Fruit fly (Drosophila melanogaster): ENCODE data around the gene shtd.

shtd gene

DNA sequence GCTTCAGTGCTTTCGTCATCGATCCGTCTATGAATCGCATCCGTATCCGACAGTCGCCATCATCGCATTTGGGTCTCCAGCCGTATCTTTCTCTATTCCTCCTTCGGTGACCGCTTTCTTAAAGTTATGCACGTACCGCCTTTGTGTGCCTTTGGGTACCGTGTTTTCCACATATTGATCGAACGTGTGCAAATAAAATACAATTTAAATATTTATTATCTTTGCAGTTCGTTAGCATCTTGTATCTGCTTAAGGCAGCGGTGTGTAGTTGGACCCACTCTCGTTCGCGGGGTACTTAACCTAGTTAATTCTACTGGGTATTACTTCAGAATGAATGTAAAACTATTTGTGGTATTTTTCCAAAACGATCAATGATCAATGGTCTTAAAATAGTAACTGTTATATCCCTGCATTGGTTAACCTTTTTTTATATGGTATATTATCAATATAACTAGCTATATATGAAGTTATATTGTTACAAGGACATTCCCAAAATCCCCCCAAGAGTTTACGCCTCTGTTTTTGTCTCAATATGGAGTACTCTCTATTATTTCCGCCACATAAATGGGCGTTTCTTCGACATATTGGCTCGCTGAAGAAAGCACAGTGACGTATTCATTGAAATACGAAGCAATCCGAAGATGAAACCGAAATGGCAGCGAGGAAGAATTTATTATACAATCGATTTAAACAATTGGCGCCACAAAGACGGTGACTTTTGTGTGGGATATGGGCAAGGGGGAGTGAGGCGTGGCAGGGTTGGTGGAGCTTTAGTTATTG, 33.5 kb upstream of the shtd start (continued):
- TF ChIP-seq CG17802 (tag; optimal IDR thresholded peaks at IDR 0.05) (no peak), jumu (GFP tag; optimal IDR thresholded peaks at IDR 0.05) (no peak), CG6813 (GFP tag; optimal IDR thresholded peaks at IDR 0.05) (peak; percentile 4), hbn (GFP tag; IDR thresholded peaks at IDR 0.05; ENCODE audit: partially characterized antibody) (no peak), CG16815 (GFP tag; optimal IDR thresholded peaks at IDR 0.05) (no peak), CG2678 (tag; optimal IDR thresholded peaks at IDR 0.05) (peak; percentile 1), pan (optimal IDR thresholded peaks at IDR 0.05) (no peak), pan (GFP tag; optimal IDR thresholded peaks at IDR 0.05 in 1 of 2, IDR thresholded peaks at IDR 0.05 in 1 of 2) (no peak), CG16779 (GFP tag; IDR thresholded peaks at IDR 0.05) (no peak), Sox100B (GFP tag; optimal IDR thresholded peaks at IDR 0.05) (no peak), gem (tag; optimal IDR thresholded peaks at IDR 0.05) (peak; percentile 7), Doc2 (GFP tag; IDR thresholded peaks at IDR 0.05) (no peak), Lpt (GFP tag; optimal IDR thresholded peaks at IDR 0.05) (no peak), Awh (GFP tag; IDR thresholded peaks at IDR 0.05) (no peak), CHES-1-like (GFP tag; optimal IDR thresholded peaks at IDR 0.05) (no peak), CG17385 (GFP tag; optimal IDR thresholded peaks at IDR 0.05) (no peak), wek (GFP tag; optimal IDR thresholded peaks at IDR 0.05) (peak; percentile 4), CG2889 (GFP tag; IDR thresholded peaks at IDR 0.05) (no peak), p53 (GFP tag; optimal IDR thresholded peaks at IDR 0.05) (no peak), CG4820 (GFP tag; optimal IDR thresholded peaks at IDR 0.05) (no peak), Med (GFP tag) (no peak), HLH54F (GFP tag; optimal IDR thresholded peaks at IDR 0.05) (no peak), CG17186 (GFP tag; optimal IDR thresholded peaks at IDR 0.05) (no peak), tio (GFP tag; optimal IDR thresholded peaks at IDR 0.05) (no peak), CG1233 (GFP tag; optimal IDR thresholded peaks at IDR 0.05) (no peak), Deaf1 (tag; optimal IDR thresholded peaks at IDR 0.05) (peak; percentile 76), h (optimal IDR thresholded peaks at IDR 0.05) (no peak), Asciz (GFP tag; optimal IDR thresholded peaks at IDR 0.05) (peak; percentile 46), pros (GFP tag; optimal IDR thresholded peaks at IDR 0.05) (no peak), pum (GFP tag; optimal IDR thresholded peaks at IDR 0.05) (no peak), sens-2 (GFP tag; IDR thresholded peaks at IDR 0.05) (no peak), CG2199 (GFP tag; IDR thresholded peaks at IDR 0.05) (peak; percentile 97), fru (optimal IDR thresholded peaks at IDR 0.05) (no peak), E2f1 (GFP tag; IDR thresholded peaks at IDR 0.05) (no peak), CG34224 (GFP tag; IDR thresholded peaks at IDR 0.05; ENCODE audit: partially characterized antibody) (no peak), mirr (GFP tag; optimal IDR thresholded peaks at IDR 0.05) (no peak)

DNA sequence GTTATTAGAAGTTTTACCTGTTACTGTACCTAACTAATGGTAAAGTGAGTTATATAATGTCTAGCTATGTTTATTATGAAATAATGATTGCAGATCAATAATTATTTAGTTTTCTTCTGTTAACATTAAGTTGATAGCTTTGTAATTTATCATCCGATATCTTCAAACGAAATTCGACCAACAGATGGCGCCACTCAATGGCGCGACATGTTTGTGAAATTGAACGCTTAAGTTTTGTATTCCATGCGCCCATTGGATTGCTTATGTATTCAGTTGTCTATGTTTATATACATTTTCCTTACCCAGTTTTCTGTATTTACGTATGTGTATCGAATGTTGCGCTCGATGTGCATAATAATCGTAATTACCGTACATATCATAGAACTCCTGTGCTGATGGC, 28.3 kb upstream of the shtd start:
- TF ChIP-seq al (GFP tag; IDR thresholded peaks at IDR 0.05) (no peak), tup (GFP tag; optimal IDR thresholded peaks at IDR 0.05) (no peak), Asciz (GFP tag; optimal IDR thresholded peaks at IDR 0.05) (peak; percentile 2), CTCF (GFP tag; optimal IDR thresholded peaks at IDR 0.05) (peak; percentile 90), vvl (GFP tag; IDR thresholded peaks at IDR 0.05) (peak; percentile 14; the same call in 1 of the 2 replicates), HLH3B (GFP tag; IDR thresholded peaks at IDR 0.05) (no peak), kni (GFP tag; optimal IDR thresholded peaks at IDR 0.05) (peak; percentile 34), CG16863 (GFP tag; optimal IDR thresholded peaks at IDR 0.05) (no peak), CG7839 (tag; optimal IDR thresholded peaks at IDR 0.05) (no peak), CG10543 (GFP tag; optimal IDR thresholded peaks at IDR 0.05) (no peak), CG11504 (tag; optimal IDR thresholded peaks at IDR 0.05) (peak; percentile 57), fd64A (GFP tag; optimal IDR thresholded peaks at IDR 0.05) (peak; percentile 8), Mes4 (GFP tag; optimal IDR thresholded peaks at IDR 0.05) (no peak), CG15601 (tag; optimal IDR thresholded peaks at IDR 0.05) (peak; percentile 39), Meics (GFP tag; optimal IDR thresholded peaks at IDR 0.05) (no peak), Pdp1 (GFP tag; optimal IDR thresholded peaks at IDR 0.05) (peak in 1 of 2 experiments; percentile 69), CG2199 (GFP tag; IDR thresholded peaks at IDR 0.05) (peak; percentile 34; the same call in 1 of the 3 replicates), CG15479 (GFP tag; optimal IDR thresholded peaks at IDR 0.05) (no peak), CG18262 (tag; optimal IDR thresholded peaks at IDR 0.05) (no peak)

Data from whole organism, embryonic.